Fruit fly (Drosophila melanogaster): ENCODE data around the gene IP3K2.

IP3K2 gene

dm6 chrX:13258757-13259067 is 44.7 kb upstream of the IP3K2 start, which contains the start of gene comt (continued):
- TF ChIP-seq CG4820 (GFP tag; optimal IDR thresholded peaks at IDR 0.05) (peak; percentile 17), Fer3 (tag; optimal IDR thresholded peaks at IDR 0.05) (peak; percentile 55), CG11560 (tag; IDR thresholded peaks at IDR 0.05) (no peak), NC2α (GFP tag; optimal IDR thresholded peaks at IDR 0.05) (no peak), CG11456 (GFP tag; IDR thresholded peaks at IDR 0.05) (0 out of 3 replicates have a peak, but pooled peaks have one; percentile 50), CG11696 (GFP tag; IDR thresholded peaks at IDR 0.05) (0 out of 2 replicates have a peak, but pooled peaks have one; percentile 30), CG14441 (GFP tag; IDR thresholded peaks at IDR 0.05) (peak; percentile 48; the same call in 1 of the 2 replicates), ato (GFP tag; IDR thresholded peaks at IDR 0.05; ENCODE audit: partially characterized antibody) (no peak), CG10209 (GFP tag; optimal IDR thresholded peaks at IDR 0.05) (peak; percentile 58), dmrt11E (tag; optimal IDR thresholded peaks at IDR 0.05) (peak; percentile 64), hbn (GFP tag; IDR thresholded peaks at IDR 0.05; ENCODE audit: partially characterized antibody) (no peak), insv (GFP tag; optimal IDR thresholded peaks at IDR 0.05) (peak in 1 of 2 experiments; percentile 8), CG8359 (GFP tag; optimal IDR thresholded peaks at IDR 0.05; ENCODE audit: borderline replicate concordance) (peak; percentile 25), CG30020 (tag; optimal IDR thresholded peaks at IDR 0.05) (peak; percentile 31), Nf-YC (tag; optimal IDR thresholded peaks at IDR 0.05) (peak; percentile 52), Blimp-1 (GFP tag; optimal IDR thresholded peaks at IDR 0.05) (peak; percentile 69), run (tag; optimal IDR thresholded peaks at IDR 0.05) (no peak), pum (GFP tag; optimal IDR thresholded peaks at IDR 0.05) (no peak), dimm (GFP tag; IDR thresholded peaks at IDR 0.05) (no peak), tap (tag; optimal IDR thresholded peaks at IDR 0.05) (peak; percentile 45), CG7839 (tag; optimal IDR thresholded peaks at IDR 0.05) (no peak), amos (GFP tag; IDR thresholded peaks at IDR 0.05; ENCODE audit: partially characterized antibody) (no peak), CG13424 (tag; optimal IDR thresholded peaks at IDR 0.05) (peak; percentile 78), CkIIα-i1 (GFP tag; IDR thresholded peaks at IDR 0.05) (no peak), Aef1 (GFP tag; IDR thresholded peaks at IDR 0.05) (peak; percentile 33; the same call in 1 of the 3 replicates), pan (optimal IDR thresholded peaks at IDR 0.05) (no peak), pan (GFP tag; optimal IDR thresholded peaks at IDR 0.05 in 1 of 2, IDR thresholded peaks at IDR 0.05 in 1 of 2) (peak in 1 of 2 experiments; percentile 63), disco-r (GFP tag; optimal IDR thresholded peaks at IDR 0.05) (no peak), CG4282 (GFP tag; optimal IDR thresholded peaks at IDR 0.05) (no peak), CG16779 (GFP tag; IDR thresholded peaks at IDR 0.05) (no peak), CG9437 (GFP tag; optimal IDR thresholded peaks at IDR 0.05) (peak; percentile 47), Bdp1 (GFP tag; optimal IDR thresholded peaks at IDR 0.05) (no peak), ttk (GFP tag; IDR thresholded peaks at IDR 0.05) (no peak), Mad (GFP tag; optimal IDR thresholded peaks at IDR 0.05) (no peak), nau (GFP tag; optimal IDR thresholded peaks at IDR 0.05) (no peak), az2 (GFP tag; optimal IDR thresholded peaks at IDR 0.05) (peak; percentile 62), CG6791 (GFP tag; IDR thresholded peaks at IDR 0.05; ENCODE audit: partially characterized antibody) (no peak), zfh1 (GFP tag; IDR thresholded peaks at IDR 0.05) (peak; percentile 65), sob (GFP tag; IDR thresholded peaks at IDR 0.05) (peak; percentile 45), gsb (GFP tag; IDR thresholded peaks at IDR 0.05) (no peak), CG17361 (GFP tag; IDR thresholded peaks at IDR 0.05) (peak; percentile 81; the same call in 2 of the 3 replicates), Drgx (GFP tag; IDR thresholded peaks at IDR 0.05) (peak; percentile 35; the same call in 1 of the 2 replicates), fd102C (GFP tag; optimal IDR thresholded peaks at IDR 0.05) (no peak), CG5180 (GFP tag; optimal IDR thresholded peaks at IDR 0.05) (no peak), CG13624 (GFP tag; optimal IDR thresholded peaks at IDR 0.05) (no peak), CG9609 (GFP tag; optimal IDR thresholded peaks at IDR 0.05) (no peak), MBD-R2 (GFP tag; IDR thresholded peaks at IDR 0.05) (no peak; the same call in 1 of the 2 replicates), slp2 (GFP tag; optimal IDR thresholded peaks at IDR 0.05) (no peak), CG14050 (GFP tag; IDR thresholded peaks at IDR 0.05) (peak; percentile 49; the same call in 1 of the 3 replicates), fru (optimal IDR thresholded peaks at IDR 0.05) (no peak), CG15269 (tag; optimal IDR thresholded peaks at IDR 0.05) (peak; percentile 74), stwl (tag; optimal IDR thresholded peaks at IDR 0.05) (peak; percentile 25)

Measured in whole organism, embryonic.